Worm (Caenorhabditis elegans) whole organism, mixed stage, embryonic: ENCODE data around the gene C18E9.5.
A peak's percentile ranks its signal among the peaks of the same experiment; 100 is the strongest.

ENCODE experiments used
- M03D4.4 ChIP-seq: sonication (generic microtip); optimal IDR thresholded peaks from 2 replicates; lab custom pipeline; 2017; ENCODE audit warnings: mild to moderate bottlenecking, missing genetic modification characterization, missing compliant biosample characterization
- bed-3 ChIP-seq: fragments of 200-800 bp; sonication (Bioruptor generic); optimal IDR thresholded peaks from 3 replicates; lab custom pipeline; 2018; ENCODE audit warnings: mild to moderate bottlenecking, missing genetic modification characterization, moderate library complexity, missing compliant biosample characterization
- ceh-39 ChIP-seq: fragments of 150-350 bp; optimal IDR thresholded peaks from 2 replicates; lab custom pipeline; 2014; ENCODE audit warnings: missing biosample characterization, missing genetic modification characterization
- ceh-43 ChIP-seq: fragments of 200-800 bp; sonication (Bioruptor generic); optimal IDR thresholded peaks from 2 replicates; lab custom pipeline; 2018; ENCODE audit warnings: mild to moderate bottlenecking, missing genetic modification characterization, moderate library complexity, missing compliant biosample characterization
- ceh-83 ChIP-seq: fragments of 200-800 bp; sonication (Bioruptor generic); optimal IDR thresholded peaks from 2 replicates; lab custom pipeline; 2018; ENCODE audit warnings: mild to moderate bottlenecking, missing genetic modification characterization, missing compliant biosample characterization
- ces-1 ChIP-seq: fragments of 150-350 bp; optimal IDR thresholded peaks from 2 replicates; lab custom pipeline; 2014; ENCODE audit warnings: missing biosample characterization, missing genetic modification reagents, missing genetic modification characterization
- cnd-1 ChIP-seq: fragments of 200-800 bp; sonication (Bioruptor generic); optimal IDR thresholded peaks from 2 replicates; lab custom pipeline; 2018; ENCODE audit warnings: mild to moderate bottlenecking, missing genetic modification characterization, missing compliant biosample characterization
- drap-1 ChIP-seq: fragments of 200-800 bp; sonication (Bioruptor generic); optimal IDR thresholded peaks from 3 replicates; lab custom pipeline; 2018; ENCODE audit warnings: mild to moderate bottlenecking, missing genetic modification characterization, missing compliant biosample characterization
- elt-1 ChIP-seq: sonication (generic microtip); optimal IDR thresholded peaks from 2 replicates; lab custom pipeline; 2017; ENCODE audit warnings: missing genetic modification characterization, mild to moderate bottlenecking, missing compliant biosample characterization, antibody characterized with exemption, moderate library complexity, borderline replicate concordance; ENCODE audit not compliant: insufficient read depth
- elt-3 ChIP-seq: fragments of 150-350 bp; optimal IDR thresholded peaks from 2 replicates; lab custom pipeline; 2014; ENCODE audit warnings: missing biosample characterization, missing genetic modification characterization
- ham-2 ChIP-seq: fragments of 200-800 bp; sonication (Bioruptor generic); optimal IDR thresholded peaks from 2 replicates; lab custom pipeline; 2018; ENCODE audit warnings: mild to moderate bottlenecking, missing genetic modification characterization, missing compliant biosample characterization
- hlh-1 ChIP-seq: fragments of 150-350 bp; optimal IDR thresholded peaks from 2 replicates; lab custom pipeline; 2014; ENCODE audit warnings: missing biosample characterization, missing genetic modification reagents, missing genetic modification characterization
- lin-13 ChIP-seq: fragments of 150-350 bp; optimal IDR thresholded peaks from 2 replicates; lab custom pipeline; 2014; ENCODE audit warnings: missing biosample characterization, missing genetic modification characterization
- lin-32 ChIP-seq: fragments of 200-800 bp; sonication (Bioruptor generic); optimal IDR thresholded peaks from 2 replicates; lab custom pipeline; 2018; ENCODE audit warnings: mild to moderate bottlenecking, missing genetic modification characterization, missing compliant biosample characterization
- lsy-2 ChIP-seq: fragments of 150-350 bp; optimal IDR thresholded peaks from 2 replicates; lab custom pipeline; 2014; ENCODE audit warnings: missing biosample characterization, missing genetic modification characterization
- mab-5 ChIP-seq: fragments of 150-350 bp; optimal IDR thresholded peaks from 2 replicates; lab custom pipeline; 2014; ENCODE audit warnings: missing biosample characterization, missing genetic modification characterization
- mep-1 ChIP-seq: fragments of 150-350 bp; optimal IDR thresholded peaks from 2 replicates; lab custom pipeline; 2017; ENCODE audit warnings: missing biosample characterization, missing genetic modification reagents, missing genetic modification characterization, inconsistent platforms
- mls-2 ChIP-seq: sonication (generic microtip); optimal IDR thresholded peaks from 2 replicates; lab custom pipeline; 2016; ENCODE audit warnings: mild to moderate bottlenecking, missing genetic modification characterization, moderate library complexity, missing compliant biosample characterization
- nhr-237 ChIP-seq: fragments of 150-350 bp; optimal IDR thresholded peaks from 2 replicates; lab custom pipeline; 2014; ENCODE audit warnings: missing biosample characterization, missing genetic modification characterization
- nhr-28 ChIP-seq: fragments of 150-350 bp; optimal IDR thresholded peaks from 2 replicates; lab custom pipeline; 2014; ENCODE audit warnings: missing biosample characterization, missing genetic modification characterization
- nhr-76 ChIP-seq: sonication (generic microtip); optimal IDR thresholded peaks from 2 replicates; lab custom pipeline; 2017; ENCODE audit warnings: missing biosample characterization, missing genetic modification characterization
- pha-4 ChIP-seq: fragments of 150-350 bp; optimal IDR thresholded peaks from 2 replicates; lab custom pipeline; 2018; ENCODE audit warnings: missing biosample characterization, missing genetic modification reagents, missing genetic modification characterization
- sem-2 ChIP-seq: fragments of 200-800 bp; sonication (Bioruptor generic); optimal IDR thresholded peaks from 2 replicates; lab custom pipeline; 2018; ENCODE audit warnings: mild to moderate bottlenecking, missing genetic modification characterization, missing compliant biosample characterization
- snpc-4 ChIP-seq: fragments of 150-350 bp; optimal IDR thresholded peaks from 2 replicates; lab custom pipeline; 2014; ENCODE audit warnings: missing biosample characterization, missing genetic modification characterization
- sptf-1 ChIP-seq: sonication (generic microtip); optimal IDR thresholded peaks from 2 replicates; lab custom pipeline; 2017; ENCODE audit warnings: mild to moderate bottlenecking, missing genetic modification characterization, moderate library complexity, missing compliant biosample characterization
- tbx-8 ChIP-seq: fragments of 200-800 bp; sonication (Bioruptor generic); optimal IDR thresholded peaks from 2 replicates; lab custom pipeline; 2018; ENCODE audit warnings: mild to moderate bottlenecking, missing genetic modification characterization, moderate library complexity, missing compliant biosample characterization
- unc-39 ChIP-seq: fragments of 150-350 bp; optimal IDR thresholded peaks from 2 replicates; lab custom pipeline; 2014; ENCODE audit warnings: missing biosample characterization, missing genetic modification characterization
- unc-62 ChIP-seq: fragments of 150-350 bp; optimal IDR thresholded peaks from 2 replicates; lab custom pipeline; 2014; ENCODE audit warnings: missing biosample characterization, missing genetic modification reagents, missing genetic modification characterization
- zip-8 ChIP-seq: fragments of 150-350 bp; optimal IDR thresholded peaks from 2 replicates; lab custom pipeline; 2014; ENCODE audit warnings: missing biosample characterization, missing genetic modification characterization

C18E9.5 gene

DNA sequence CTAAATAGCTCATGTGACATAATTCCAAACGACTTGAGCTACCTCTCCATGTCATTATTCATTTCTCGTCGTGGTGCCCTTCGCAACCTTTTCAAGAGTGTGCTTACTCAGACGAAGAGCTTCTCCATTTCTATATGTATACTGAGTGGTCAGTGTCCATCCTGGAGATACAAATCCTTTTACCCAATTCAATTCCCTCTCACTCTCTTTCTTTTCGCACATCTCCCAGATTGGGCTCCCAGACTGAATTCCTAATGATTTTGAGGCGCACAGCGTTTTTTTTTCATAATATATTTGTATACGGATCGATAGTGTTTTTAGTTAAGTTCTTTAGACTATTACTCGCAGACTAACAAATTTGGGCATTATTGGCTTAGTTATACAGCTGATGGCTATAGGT, 48.8 kb upstream of the C18E9.5 start:
- TF ChIP-seq zip-8 (tag; lab: Kevin White, UChicago) (no peak), snpc-4 (tag; lab: Kevin White, UChicago) (no peak), ces-1 (GFP tag; lab: Kevin White, UChicago) (peak; percentile 77)

DNA sequence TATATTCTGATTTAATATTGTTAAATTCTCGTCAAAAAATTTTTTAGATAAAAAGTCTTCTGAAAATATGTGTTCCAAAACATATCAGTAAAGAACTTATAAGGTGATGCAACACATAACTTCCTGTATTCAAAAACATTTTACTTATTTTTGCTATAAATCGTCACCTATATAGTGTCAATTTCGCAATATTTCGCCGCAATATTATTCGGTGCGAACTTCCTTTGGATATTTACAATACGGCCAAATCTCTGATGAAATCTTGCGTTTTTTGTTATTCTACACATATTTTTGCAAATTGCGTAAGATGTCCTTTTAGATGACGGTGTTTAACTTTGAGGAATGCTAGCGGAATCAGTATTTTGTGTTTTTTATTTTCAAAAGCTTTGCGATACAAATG, 48.3 kb upstream of the C18E9.5 start:
- no peak for TF ChIP-seq snpc-4 (tag; lab: Kevin White, UChicago)
- TF ChIP-seq ceh-43 (GFP tag; lab: Kevin White, UChicago): no peak
- TF ChIP-seq elt-3 (tag; lab: Kevin White, UChicago): no peak
- no peak for TF ChIP-seq M03D4.4 (tag; lab: Kevin White, UChicago)
- TF ChIP-seq cnd-1: no peak
- no peak for TF ChIP-seq mep-1 (tag; lab: Kevin White, UChicago)
- no peak for TF ChIP-seq elt-1 (tag; lab: Kevin White, UChicago)
- TF ChIP-seq bed-3 (GFP tag; lab: Kevin White, UChicago): no peak
- TF ChIP-seq drap-1 (GFP tag; lab: Kevin White, UChicago): no peak
- TF ChIP-seq unc-62 (GFP tag; lab: Kevin White, UChicago): no peak
- no peak for TF ChIP-seq sptf-1
- no peak for TF ChIP-seq tbx-8 (GFP tag; lab: Kevin White, UChicago)
- no peak for TF ChIP-seq ces-1 (GFP tag; lab: Kevin White, UChicago)
- TF ChIP-seq zip-8 (tag; lab: Kevin White, UChicago): no peak
- no peak for TF ChIP-seq sem-2 (GFP tag; lab: Kevin White, UChicago)
- TF ChIP-seq ham-2 (GFP tag; lab: Kevin White, UChicago): no peak
- TF ChIP-seq hlh-1: no peak

DNA sequence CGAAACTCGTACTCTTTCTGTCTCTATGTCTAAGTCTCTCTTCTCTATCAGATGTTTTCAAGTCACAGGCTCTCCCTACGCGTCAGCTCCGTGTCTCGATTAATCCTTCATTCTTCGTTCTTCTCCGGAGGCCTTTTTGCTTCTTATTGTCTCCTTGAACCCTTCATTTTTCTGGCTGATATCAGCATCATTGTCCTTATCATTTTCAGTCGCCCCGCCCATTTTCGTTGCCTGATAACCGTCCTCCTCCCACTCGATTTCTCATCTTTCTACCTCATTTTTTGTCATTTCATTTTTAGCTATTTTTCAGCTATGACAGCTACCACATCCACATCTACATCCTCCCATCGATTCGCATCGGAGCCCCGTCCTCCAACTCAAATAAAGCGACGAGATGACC, 47.6 kb upstream of the C18E9.5 start, which contains the start of gene B0457.6:
Gene B0457.6 (plus strand): TSS at position 284 of the 400 bp plus-strand sequence.
- TF ChIP-seq nhr-76 (tag; lab: Kevin White, UChicago): no peak
- no peak for TF ChIP-seq lin-13
- no peak for TF ChIP-seq ceh-39 (tag; lab: Kevin White, UChicago)
- TF ChIP-seq mab-5 (tag; lab: Kevin White, UChicago): no peak
- no peak for TF ChIP-seq snpc-4 (tag; lab: Kevin White, UChicago)
- no peak for TF ChIP-seq ceh-83
- no peak for TF ChIP-seq unc-39 (tag; lab: Kevin White, UChicago)

DNA sequence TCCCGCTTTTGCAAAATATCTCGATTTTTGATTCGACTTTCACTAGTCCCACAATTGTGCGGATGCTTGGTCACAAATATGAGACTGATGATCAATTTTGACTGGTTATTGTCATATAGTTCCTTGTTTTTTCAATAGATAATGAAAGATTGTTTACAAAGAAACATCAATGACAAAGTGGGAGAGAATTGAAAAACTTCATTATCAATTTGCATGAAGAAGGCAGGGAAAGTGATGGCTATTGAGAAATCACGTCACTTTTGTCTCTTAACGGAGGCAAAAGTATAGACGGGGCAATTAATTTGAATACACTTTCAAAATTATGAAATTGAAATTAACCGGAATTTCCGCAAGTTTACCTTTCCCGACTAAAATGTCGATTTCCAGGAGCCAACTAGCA, 46.6 kb upstream of the C18E9.5 start:
- TF ChIP-seq nhr-237 (tag; lab: Kevin White, UChicago) (no peak), hlh-1 (no peak), sem-2 (GFP tag; lab: Kevin White, UChicago) (no peak), mls-2 (tag; lab: Kevin White, UChicago) (no peak), elt-3 (tag; lab: Kevin White, UChicago) (no peak), bed-3 (GFP tag; lab: Kevin White, UChicago) (no peak), mab-5 (tag; lab: Kevin White, UChicago) (no peak), nhr-76 (tag; lab: Kevin White, UChicago) (no peak), lin-13 (no peak)

DNA sequence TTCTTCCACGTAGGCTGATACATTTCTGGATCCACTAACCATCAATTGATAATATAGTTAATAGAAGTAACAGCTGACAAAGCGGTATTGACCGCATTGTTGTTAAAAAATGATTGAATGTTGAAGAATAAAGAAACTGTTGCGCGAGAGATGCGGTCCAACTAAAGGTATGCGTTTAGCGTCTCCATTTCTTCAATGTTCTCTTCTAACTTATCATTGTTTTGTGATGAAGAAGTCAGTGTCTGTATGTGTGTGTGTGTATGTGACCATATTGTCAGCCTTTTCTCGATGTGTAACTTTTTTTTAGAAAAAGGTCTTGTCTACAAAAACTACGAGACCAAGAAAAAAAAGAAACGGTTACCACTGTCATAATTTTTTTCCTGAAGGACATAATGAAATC, 43.3 kb upstream of the C18E9.5 start, which contains the start of gene B0457.2:
Gene B0457.2 (minus strand): TSS at position 101 of the 400 bp plus-strand sequence.
- no peak for TF ChIP-seq bed-3 (GFP tag; lab: Kevin White, UChicago)
- no peak for TF ChIP-seq sem-2 (GFP tag; lab: Kevin White, UChicago)
- TF ChIP-seq nhr-237 (tag; lab: Kevin White, UChicago): no peak
- no peak for TF ChIP-seq elt-3 (tag; lab: Kevin White, UChicago)
- no peak for TF ChIP-seq mep-1 (tag; lab: Kevin White, UChicago)
- no peak for TF ChIP-seq nhr-28 (tag; lab: Kevin White, UChicago)
- no peak for TF ChIP-seq pha-4
- no peak for TF ChIP-seq unc-62 (GFP tag; lab: Kevin White, UChicago)
- no peak for TF ChIP-seq lin-32 (GFP tag; lab: Kevin White, UChicago)
- TF ChIP-seq drap-1 (GFP tag; lab: Kevin White, UChicago): no peak
- no peak for TF ChIP-seq sptf-1
- TF ChIP-seq zip-8 (tag; lab: Kevin White, UChicago): no peak

DNA sequence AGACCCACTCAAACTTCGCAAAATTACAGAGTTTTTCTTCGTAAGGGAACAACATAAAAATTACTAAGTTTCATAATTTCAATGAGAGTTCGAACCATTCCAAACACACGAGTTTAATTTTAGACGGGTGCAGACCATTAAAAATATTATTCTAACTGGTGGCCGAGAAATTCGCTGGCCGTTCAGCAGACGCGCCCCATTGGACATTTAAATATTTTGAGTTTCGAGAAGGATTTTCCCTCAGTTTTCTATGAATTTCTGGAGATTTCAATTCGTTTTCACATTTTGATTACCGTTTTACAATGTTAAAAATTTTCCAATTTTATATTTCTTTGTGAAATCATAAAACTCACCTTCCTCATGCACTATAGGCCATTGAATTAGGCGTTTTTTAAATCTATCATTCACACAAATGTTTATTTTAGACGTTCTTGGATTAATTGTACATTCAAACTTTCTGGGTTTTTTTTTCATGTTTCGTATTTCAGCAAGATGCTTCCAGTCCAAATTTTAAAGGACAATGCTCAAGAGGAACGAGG, 42.5 kb upstream of the C18E9.5 start, which contains the start of gene cct-2:
Gene cct-2 (plus strand): TSS at position 489 of the 539 bp plus-strand sequence.
- peak; percentile 30 for TF ChIP-seq lsy-2 (tag; lab: Kevin White, UChicago)
- peak; percentile 32 for TF ChIP-seq nhr-237 (tag; lab: Kevin White, UChicago)
- peak; percentile 22 for TF ChIP-seq mep-1 (tag; lab: Kevin White, UChicago)
- TF ChIP-seq ceh-39 (tag; lab: Kevin White, UChicago): no peak
- peak; percentile 41 for TF ChIP-seq ces-1 (GFP tag; lab: Kevin White, UChicago)
- no peak for TF ChIP-seq drap-1 (GFP tag; lab: Kevin White, UChicago)
- peak; percentile 4 for TF ChIP-seq pha-4
